Worm (Caenorhabditis elegans) whole organism, L1 larva: ENCODE data around the gene Y39B6A.33.

Source experiments
- dpl-1 ChIP-seq, 3 experiments: fragments of 150-350 bp in 2 of 3; sonication (generic microtip) in 1 of 3; optimal IDR thresholded peaks; 2 replicates each; lab custom pipeline; 2014 to 2017; ENCODE audit warnings: missing biosample characterization in 3 of 3, missing genetic modification characterization in 3 of 3, missing genetic modification reagents in 3 of 3
- nhr-19 ChIP-seq: fragments of 200-800 bp; sonication (Bioruptor generic); conservative IDR thresholded peaks from 2 replicates; pipeline ENCODE4 v1.3.6; 2022; ENCODE audit warnings: missing genetic modification characterization, missing compliant biosample characterization
- unc-130 ChIP-seq: fragments of 150-350 bp; optimal IDR thresholded peaks from 2 replicates; lab custom pipeline; 2017; ENCODE audit warnings: missing biosample characterization, missing genetic modification characterization, inconsistent platforms

DNA sequence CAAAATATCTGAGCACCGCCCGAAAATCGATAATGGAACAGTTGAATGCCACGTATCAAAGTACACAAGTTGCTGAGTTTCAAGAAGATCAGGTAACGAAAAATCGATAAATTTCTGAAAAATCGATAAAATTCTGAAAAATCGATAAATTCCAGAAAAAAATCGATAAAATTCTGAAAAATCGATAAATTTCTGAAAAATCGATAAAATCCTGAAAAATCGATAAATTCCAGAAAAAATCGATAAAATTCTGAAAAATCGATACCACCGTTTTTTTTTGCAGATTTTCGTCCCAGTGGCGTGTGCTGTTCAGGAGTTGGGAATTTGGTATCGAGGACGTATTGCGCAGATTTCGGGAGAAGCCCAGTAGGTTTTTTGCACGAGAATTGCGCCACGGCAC, 25.6 kb downstream of the Y39B6A.33 start:
- no peak for TF ChIP-seq unc-130
- TF ChIP-seq dpl-1 (GFP tag; optimal IDR thresholded peaks at IDR 0.05; lab: Kevin White, UChicago) = no peak
- no peak for TF ChIP-seq nhr-19 (GFP tag; lab: Robert Waterston, UW)
